Worm (Caenorhabditis elegans) whole organism, midembryonic: ENCODE measurements around the gene srg-29.

Source experiments
- T22C8.4 ChIP-seq: fragments of 200-800 bp; sonication (Bioruptor generic); IDR thresholded peaks from 2 replicates; pipeline ENCODE4 v1.3.6; 2022; ENCODE audit warnings: missing genetic modification characterization, missing compliant biosample characterization
- cog-1 ChIP-seq: sonication (generic microtip); optimal IDR thresholded peaks from 2 replicates; lab custom pipeline; 2016; ENCODE audit warnings: missing genetic modification characterization, missing compliant biosample characterization
- flt-1 ChIP-seq: fragments of 200-800 bp; sonication (Bioruptor generic); IDR thresholded peaks from 2 replicates; pipeline ENCODE4 v1.3.6; 2022; ENCODE audit warnings: missing genetic modification characterization, missing compliant biosample characterization
- klf-2 ChIP-seq: fragments of 200-800 bp; sonication (Bioruptor generic); conservative IDR thresholded peaks from 2 replicates; pipeline ENCODE4 v1.3.6; 2022; ENCODE audit warnings: missing genetic modification reagents, missing genetic modification characterization, missing compliant biosample characterization
- med-1 ChIP-seq: sonication (generic microtip); optimal IDR thresholded peaks from 2 replicates; lab custom pipeline; 2017; ENCODE audit warnings: missing genetic modification characterization, mild to moderate bottlenecking, missing compliant biosample characterization, antibody characterized with exemption, missing genetic modification reagents; ENCODE audit not compliant: insufficient read depth
- ref-1 ChIP-seq: fragments of 200-800 bp; sonication (Bioruptor generic); conservative IDR thresholded peaks from 2 replicates; pipeline ENCODE4 v1.3.6; 2022; ENCODE audit warnings: missing genetic modification reagents, missing genetic modification characterization, missing compliant biosample characterization
- tab-1 ChIP-seq: fragments of 200-800 bp; sonication (Bioruptor generic); IDR thresholded peaks from 2 replicates; pipeline ENCODE4 v1.3.6; 2022; ENCODE audit warnings: missing genetic modification characterization, missing compliant biosample characterization
- ztf-23 ChIP-seq: fragments of 200-800 bp; sonication (Bioruptor generic); IDR thresholded peaks from 2 replicates; pipeline ENCODE4 v1.3.6; 2022; ENCODE audit warnings: missing genetic modification reagents, missing genetic modification characterization, missing compliant biosample characterization
- ztf-29 ChIP-seq: fragments of 200-800 bp; sonication (Bioruptor generic); IDR thresholded peaks from 2 replicates; pipeline ENCODE4 v1.3.6; 2022; ENCODE audit warnings: missing genetic modification reagents, missing genetic modification characterization, missing compliant biosample characterization

Gene srg-29

ce11 chrV:5339497-5339896 is 2.5 kb downstream of the srg-29 start, which contains the start of gene srg-27:
Gene srg-27, plus strand, starts transcription at chrV:5339797.
- no peak for TF ChIP-seq med-1 (GFP tag; lab: Kevin White, UChicago)
- TF ChIP-seq tab-1 (GFP tag; lab: Robert Waterston, UW) = no peak
- TF ChIP-seq ref-1 (GFP tag; lab: Robert Waterston, UW) = no peak
- TF ChIP-seq ztf-29 (GFP tag; lab: Robert Waterston, UW) = no peak
- TF ChIP-seq ztf-23 (GFP tag; lab: Robert Waterston, UW) = no peak
- no peak for TF ChIP-seq flt-1 (GFP tag; lab: Robert Waterston, UW)
- TF ChIP-seq klf-2 (GFP tag; lab: Robert Waterston, UW) = no peak
- TF ChIP-seq T22C8.4 = no peak
- TF ChIP-seq cog-1 (tag; lab: Kevin White, UChicago) = no peak

- TF ChIP-seq med-1 (GFP tag; lab: Kevin White, UChicago) (no peak), tab-1 (GFP tag; lab: Robert Waterston, UW) (no peak), T22C8.4 (no peak), ref-1 (GFP tag; lab: Robert Waterston, UW) (no peak), ztf-29 (GFP tag; lab: Robert Waterston, UW) (no peak), klf-2 (GFP tag; lab: Robert Waterston, UW) (no peak), flt-1 (GFP tag; lab: Robert Waterston, UW) (no peak), cog-1 (tag; lab: Kevin White, UChicago) (no peak), ztf-23 (GFP tag; lab: Robert Waterston, UW) (no peak)
Observed at ce11 chrV:5345419-5345818, 8.4 kb downstream of the srg-29 start, which contains the start of gene srg-25. Gene srg-25, minus strand, starts transcription at chrV:5345519.

ce11 chrV:5349471-5349870 is 12.5 kb downstream of the srg-29 start, which contains the start of gene T09D3.3:
Gene T09D3.3, minus strand, starts transcription at chrV:5349571.
- TF ChIP-seq klf-2 (GFP tag; lab: Robert Waterston, UW) = no peak
- TF ChIP-seq med-1 (GFP tag; lab: Kevin White, UChicago) = no peak
- TF ChIP-seq cog-1 (tag; lab: Kevin White, UChicago) = no peak
- no peak for TF ChIP-seq ztf-23 (GFP tag; lab: Robert Waterston, UW)
- TF ChIP-seq ref-1 (GFP tag; lab: Robert Waterston, UW) = no peak

- no peak for TF ChIP-seq T22C8.4
- TF ChIP-seq tab-1 (GFP tag; lab: Robert Waterston, UW) = no peak
- TF ChIP-seq ztf-23 (GFP tag; lab: Robert Waterston, UW) = no peak
- TF ChIP-seq med-1 (GFP tag; lab: Kevin White, UChicago) = no peak
- TF ChIP-seq flt-1 (GFP tag; lab: Robert Waterston, UW) = no peak
- TF ChIP-seq ref-1 (GFP tag; lab: Robert Waterston, UW) = no peak
- no peak for TF ChIP-seq klf-2 (GFP tag; lab: Robert Waterston, UW)
- TF ChIP-seq cog-1 (tag; lab: Kevin White, UChicago) = no peak
Observed at ce11 chrV:5351483-5351882, 14.5 kb downstream of the srg-29 start, which contains the start of gene srd-9. Gene srd-9, plus strand, starts transcription at chrV:5351783.

ce11 chrV:5358772-5359171 is 21.8 kb downstream of the srg-29 start, which contains the start of gene nhr-216:
Gene nhr-216, minus strand, starts transcription at chrV:5358872.
- no peak for TF ChIP-seq flt-1 (GFP tag; lab: Robert Waterston, UW)
- TF ChIP-seq med-1 (GFP tag; lab: Kevin White, UChicago) = no peak
- no peak for TF ChIP-seq ref-1 (GFP tag; lab: Robert Waterston, UW)
- TF ChIP-seq tab-1 (GFP tag; lab: Robert Waterston, UW) = no peak
- TF ChIP-seq klf-2 (GFP tag; lab: Robert Waterston, UW) = no peak
- TF ChIP-seq ztf-29 (GFP tag; lab: Robert Waterston, UW) = no peak
- no peak for TF ChIP-seq ztf-23 (GFP tag; lab: Robert Waterston, UW)
- no peak for TF ChIP-seq T22C8.4
- TF ChIP-seq cog-1 (tag; lab: Kevin White, UChicago) = no peak

- TF ChIP-seq T22C8.4 = no peak
- TF ChIP-seq ztf-29 (GFP tag; lab: Robert Waterston, UW) = no peak
- TF ChIP-seq ref-1 (GFP tag; lab: Robert Waterston, UW) = no peak
- TF ChIP-seq med-1 (GFP tag; lab: Kevin White, UChicago) = no peak
- TF ChIP-seq ztf-23 (GFP tag; lab: Robert Waterston, UW) = no peak
- TF ChIP-seq tab-1 (GFP tag; lab: Robert Waterston, UW) = no peak
- no peak for TF ChIP-seq flt-1 (GFP tag; lab: Robert Waterston, UW)
- TF ChIP-seq klf-2 (GFP tag; lab: Robert Waterston, UW) = no peak
- no peak for TF ChIP-seq cog-1 (tag; lab: Kevin White, UChicago)
Observed at ce11 chrV:5362220-5362619, 25.2 kb downstream of the srg-29 start.

- no peak for TF ChIP-seq cog-1 (tag; lab: Kevin White, UChicago)
Observed at ce11 chrV:5364863-5365262, 27.9 kb downstream of the srg-29 start, which contains the start of gene T09D3.8. Gene T09D3.8, plus strand, starts transcription at chrV:5365163.

ce11 chrV:5368792-5369191 is 31.8 kb downstream of the srg-29 start, which contains the start of gene T09D3.9:
Gene T09D3.9, minus strand, starts transcription at chrV:5368892.
- TF ChIP-seq ref-1 (GFP tag; lab: Robert Waterston, UW) (no peak), T22C8.4 (no peak), flt-1 (GFP tag; lab: Robert Waterston, UW) (no peak), ztf-29 (GFP tag; lab: Robert Waterston, UW) (no peak), med-1 (GFP tag; lab: Kevin White, UChicago) (no peak), tab-1 (GFP tag; lab: Robert Waterston, UW) (no peak), cog-1 (tag; lab: Kevin White, UChicago) (no peak), ztf-23 (GFP tag; lab: Robert Waterston, UW) (no peak), klf-2 (GFP tag; lab: Robert Waterston, UW) (no peak)

- no peak for TF ChIP-seq T22C8.4
- no peak for TF ChIP-seq cog-1 (tag; lab: Kevin White, UChicago)
- no peak for TF ChIP-seq ztf-23 (GFP tag; lab: Robert Waterston, UW)
- no peak for TF ChIP-seq ref-1 (GFP tag; lab: Robert Waterston, UW)
- no peak for TF ChIP-seq med-1 (GFP tag; lab: Kevin White, UChicago)
- no peak for TF ChIP-seq klf-2 (GFP tag; lab: Robert Waterston, UW)
- no peak for TF ChIP-seq ztf-29 (GFP tag; lab: Robert Waterston, UW)
- TF ChIP-seq flt-1 (GFP tag; lab: Robert Waterston, UW) = no peak
- no peak for TF ChIP-seq tab-1 (GFP tag; lab: Robert Waterston, UW)
Observed at ce11 chrV:5372118-5372517, 35.1 kb downstream of the srg-29 start, which contains the start of gene C35A11.3. Gene C35A11.3, plus strand, starts transcription at chrV:5372418.
